Worm (Caenorhabditis elegans) whole organism, early embryonic: ENCODE results near the gene sri-34.

ENCODE experiments used
- B0310.2 ChIP-seq: sonication (generic microtip); optimal IDR thresholded peaks from 2 replicates; lab custom pipeline; 2016; ENCODE audit warnings: mild to moderate bottlenecking, missing genetic modification characterization, missing compliant biosample characterization
- ama-1 ChIP-seq: fragments of 150-350 bp; optimal IDR thresholded peaks from 2 replicates; lab custom pipeline; 2014
- ceh-36 ChIP-seq: sonication (generic microtip); optimal IDR thresholded peaks from 2 replicates; lab custom pipeline; 2016; ENCODE audit warnings: missing genetic modification characterization, inconsistent platforms, missing compliant biosample characterization
- ets-7 ChIP-seq: sonication (generic microtip); optimal IDR thresholded peaks from 2 replicates; lab custom pipeline; 2016; ENCODE audit warnings: missing genotype, missing genetic modification characterization, missing compliant biosample characterization
- hmg-4 ChIP-seq: fragments of 200-800 bp; sonication (Bioruptor generic); optimal IDR thresholded peaks from 2 replicates; lab custom pipeline; 2018; ENCODE audit warnings: mild to moderate bottlenecking, missing genetic modification characterization, missing compliant biosample characterization
- pes-1 ChIP-seq: fragments of 200-800 bp; sonication (Bioruptor generic); IDR thresholded peaks from 2 replicates; pipeline ENCODE4 v1.3.6; 2022; ENCODE audit warnings: missing genetic modification reagents, missing genetic modification characterization, missing compliant biosample characterization
- tbx-37 ChIP-seq: fragments of 200-800 bp; sonication (Bioruptor generic); conservative IDR thresholded peaks from 2 replicates; pipeline ENCODE4 v1.3.6; 2022; ENCODE audit warnings: missing genetic modification reagents, missing genetic modification characterization, missing compliant biosample characterization

- TF ChIP-seq ama-1 (no peak), hmg-4 (no peak), ceh-36 (tag; lab: Kevin White, UChicago) (no peak), tbx-37 (GFP tag; lab: Robert Waterston, UW) (no peak), ets-7 (tag; lab: Kevin White, UChicago) (no peak), B0310.2 (tag; lab: Kevin White, UChicago) (no peak), pes-1 (GFP tag; lab: Robert Waterston, UW) (no peak)
Observed at ce11 chrII:3123206-3123605, 35.7 kb downstream of the sri-34 start, which contains the start of gene srh-71.
